Worm (Caenorhabditis elegans) whole organism, early embryonic: ENCODE measurements around the gene igcm-1.

ENCODE experiments used
- F13C5.2 ChIP-seq: sonication (generic microtip); optimal IDR thresholded peaks from 2 replicates; lab custom pipeline; 2017; ENCODE audit warnings: mild to moderate bottlenecking, missing genetic modification characterization, inconsistent platforms, missing compliant biosample characterization
- ama-1 ChIP-seq: fragments of 150-350 bp; optimal IDR thresholded peaks from 2 replicates; lab custom pipeline; 2014
- ceh-13 ChIP-seq: fragments of 200-800 bp; sonication (Bioruptor generic); optimal IDR thresholded peaks from 2 replicates; lab custom pipeline; 2018; ENCODE audit warnings: mild to moderate bottlenecking, missing genetic modification characterization, missing compliant biosample characterization
- ets-7 ChIP-seq: sonication (generic microtip); optimal IDR thresholded peaks from 2 replicates; lab custom pipeline; 2016; ENCODE audit warnings: missing genotype, missing genetic modification characterization, missing compliant biosample characterization

ce11 chrX:852739-853268, 1.5 kb upstream of the igcm-1 start:
- no peak for TF ChIP-seq ama-1
- TF ChIP-seq ets-7 (tag; lab: Kevin White, UChicago): no peak
- no peak for TF ChIP-seq F13C5.2 (tag; lab: Kevin White, UChicago)
- TF ChIP-seq ceh-13 (GFP tag; lab: Kevin White, UChicago): no peak
